Fruit fly (Drosophila melanogaster) S2 (cell line): ENCODE data around the gene ago.

ENCODE experiments used
- CG8478 ChIP-seq: fragments of >200 bp; optimal IDR thresholded peaks from 2 replicates; lab custom pipeline; 2018
- CTCF ChIP-seq, 2 experiments: fragments of >200 bp; optimal IDR thresholded peaks; 2 replicates each; lab custom pipeline; 2018

DNA sequence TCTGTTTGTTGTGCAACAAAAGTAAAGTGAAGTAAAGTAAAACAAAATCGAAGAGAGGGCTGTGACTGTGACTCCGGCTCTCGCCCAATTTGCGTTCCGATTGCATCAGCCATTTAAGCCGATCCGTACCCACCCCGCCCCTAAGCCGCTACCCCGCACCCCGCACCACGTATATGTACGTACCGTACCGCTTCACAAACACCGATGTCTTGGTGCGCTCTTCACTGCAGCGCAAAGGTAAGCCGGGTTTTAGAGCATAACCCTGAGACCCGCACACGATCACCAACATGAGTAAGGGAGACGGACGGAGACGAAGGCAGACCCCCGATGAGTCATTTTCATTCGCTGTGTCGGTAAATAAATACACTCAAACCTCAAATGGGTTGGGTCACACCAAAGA, 21.9 kb downstream of the ago start:
- TF ChIP-seq CTCF (optimal IDR thresholded peaks at IDR 0.05; lab: Kevin White, UChicago) (no peak), CG8478 (lab: Kevin White, UChicago) (no peak)
